Worm (Caenorhabditis elegans): ENCODE data around the gene B0280.7.

DNA sequence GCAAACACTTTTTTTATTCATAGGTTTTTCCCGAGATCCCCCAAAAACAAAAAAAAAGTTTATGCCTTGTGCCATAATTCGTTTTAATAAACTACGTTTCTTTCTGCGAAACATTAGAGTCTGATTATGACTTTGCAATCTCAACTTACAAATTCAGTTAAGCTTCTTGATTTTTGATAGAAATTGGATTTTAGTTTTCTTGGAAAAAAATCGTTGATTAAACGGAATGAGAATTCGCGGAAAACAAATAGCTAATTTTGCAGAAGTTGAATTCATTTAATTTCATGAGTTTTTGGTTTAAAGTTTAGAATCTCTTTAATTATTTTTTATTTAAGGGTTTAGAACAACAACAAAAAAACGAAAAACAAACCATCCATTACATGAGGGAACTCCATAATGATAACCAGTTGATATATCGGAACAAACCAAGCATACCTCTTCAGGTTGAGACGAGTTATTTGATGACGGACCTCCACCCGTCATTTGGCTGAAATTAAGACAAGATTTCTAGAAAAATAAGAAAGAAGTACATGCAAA, 3.3 kb upstream of the B0280.7 start, which contains the start of gene nhr-10:
- TF ChIP-seq med-1 (GFP tag; optimal IDR thresholded peaks at IDR 0.05; ENCODE audit: insufficient read depth) (no peak), cog-1 (tag; optimal IDR thresholded peaks at IDR 0.05) (no peak), klf-2 (GFP tag; conservative IDR thresholded peaks at IDR 0.05) (no peak), T22C8.4 (GFP tag; IDR thresholded peaks at IDR 0.05) (no peak), ztf-29 (GFP tag; IDR thresholded peaks at IDR 0.05) (no peak), ref-1 (GFP tag; conservative IDR thresholded peaks at IDR 0.05) (no peak), flt-1 (GFP tag; IDR thresholded peaks at IDR 0.05) (no peak), ztf-23 (GFP tag; IDR thresholded peaks at IDR 0.05) (no peak)
